Fruit fly (Drosophila melanogaster): ENCODE data around the gene CG32264.

CG32264 gene

DNA sequence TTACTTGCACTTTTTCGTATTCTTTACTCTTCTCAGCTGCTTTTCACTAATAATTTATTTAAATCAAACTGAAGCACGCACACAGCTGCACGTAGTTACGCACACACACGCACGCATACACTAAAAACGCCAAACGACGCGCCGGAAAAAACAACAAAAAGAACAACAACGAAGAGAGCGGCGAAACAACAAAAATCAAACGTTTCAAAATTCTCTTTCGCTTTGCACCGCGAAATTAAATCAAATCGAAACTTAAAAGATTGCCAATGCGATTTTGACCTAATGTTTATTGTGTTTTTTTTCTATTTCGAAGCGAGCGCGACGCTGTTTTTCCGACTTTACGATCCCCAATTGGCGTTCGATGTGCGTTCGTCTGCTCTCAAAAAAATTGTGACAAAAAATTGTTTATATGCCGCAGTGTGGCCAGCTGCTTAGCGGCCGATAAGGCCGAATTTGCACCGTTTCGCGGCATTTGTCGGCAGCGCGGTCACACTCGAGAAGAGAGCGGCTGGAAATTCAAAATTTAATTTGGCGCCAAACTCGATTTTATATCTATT is 18.6 kb downstream of the CG32264 start:
- TF ChIP-seq CG13204 (GFP tag; optimal IDR thresholded peaks at IDR 0.05) (peak; percentile 42), CG8301 (tag; optimal IDR thresholded peaks at IDR 0.05) (peak; percentile 37), fd96Ca (GFP tag; IDR thresholded peaks at IDR 0.05) (no peak), Pif1A (GFP tag; optimal IDR thresholded peaks at IDR 0.05) (peak; percentile 6), CG4496 (GFP tag; IDR thresholded peaks at IDR 0.05) (no peak; the same call in 2 of the 3 replicates), EcR (GFP tag; optimal IDR thresholded peaks at IDR 0.05) (peak; percentile 36), Ets98B (GFP tag; IDR thresholded peaks at IDR 0.05) (peak; percentile 42; the same call in 1 of the 2 replicates), Pif1B (GFP tag; optimal IDR thresholded peaks at IDR 0.05) (peak; percentile 19), CG9948 (tag; optimal IDR thresholded peaks at IDR 0.05) (no peak), CG14655 (GFP tag; optimal IDR thresholded peaks at IDR 0.05) (peak; percentile 31), CG17806 (tag; optimal IDR thresholded peaks at IDR 0.05) (no peak), CG10348 (GFP tag; IDR thresholded peaks at IDR 0.05) (no peak), gl (tag; optimal IDR thresholded peaks at IDR 0.05) (peak; percentile 34), CG12605 (GFP tag; IDR thresholded peaks at IDR 0.05) (peak; percentile 54), CG32121 (GFP tag; IDR thresholded peaks at IDR 0.05) (no peak), CG34367 (tag; optimal IDR thresholded peaks at IDR 0.05) (peak; percentile 22), D1 (tag; optimal IDR thresholded peaks at IDR 0.05) (no peak), CG8159 (tag; optimal IDR thresholded peaks at IDR 0.05) (peak; percentile 38), Snoo (tag; optimal IDR thresholded peaks at IDR 0.05) (peak; percentile 33), CG15710 (tag; optimal IDR thresholded peaks at IDR 0.05) (peak; percentile 13), rn (GFP tag; IDR thresholded peaks at IDR 0.05) (no peak)

DNA sequence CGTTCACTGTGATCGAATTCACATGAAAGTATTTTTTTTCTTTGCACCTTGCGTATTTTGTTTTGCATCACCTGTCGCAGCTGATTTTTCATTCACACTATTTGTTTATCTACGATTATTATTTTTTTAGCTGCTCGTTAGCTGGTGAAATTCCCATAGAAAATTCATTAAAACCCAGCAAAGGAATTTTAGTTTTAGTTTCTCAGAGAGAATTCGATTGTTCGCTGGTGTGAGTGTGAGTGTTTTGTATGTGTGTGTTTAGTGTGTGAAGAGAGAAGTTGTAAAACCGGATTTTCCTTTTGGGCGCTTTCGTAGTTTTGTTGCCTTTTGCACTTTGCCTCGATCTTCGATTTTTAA is 19.2 kb downstream of the CG32264 start:
- no peak for TF ChIP-seq fd96Ca (GFP tag; IDR thresholded peaks at IDR 0.05)
- TF ChIP-seq CG12605 (GFP tag; IDR thresholded peaks at IDR 0.05): no peak
- no peak for TF ChIP-seq CG8159 (tag; optimal IDR thresholded peaks at IDR 0.05)
- peak; percentile 24; the same call in 1 of the 2 replicates for TF ChIP-seq Ets98B (GFP tag; IDR thresholded peaks at IDR 0.05)

dm6 chr3L:3786344-3787076 is 19.7 kb downstream of the CG32264 start:
- TF ChIP-seq CG17806 (tag; optimal IDR thresholded peaks at IDR 0.05) (peak; percentile 14), CG15710 (tag; optimal IDR thresholded peaks at IDR 0.05) (peak; percentile 11), CG8159 (tag; optimal IDR thresholded peaks at IDR 0.05) (no peak), CG32121 (GFP tag; IDR thresholded peaks at IDR 0.05) (peak; percentile 21; the same call in 1 of the 2 replicates)

DNA sequence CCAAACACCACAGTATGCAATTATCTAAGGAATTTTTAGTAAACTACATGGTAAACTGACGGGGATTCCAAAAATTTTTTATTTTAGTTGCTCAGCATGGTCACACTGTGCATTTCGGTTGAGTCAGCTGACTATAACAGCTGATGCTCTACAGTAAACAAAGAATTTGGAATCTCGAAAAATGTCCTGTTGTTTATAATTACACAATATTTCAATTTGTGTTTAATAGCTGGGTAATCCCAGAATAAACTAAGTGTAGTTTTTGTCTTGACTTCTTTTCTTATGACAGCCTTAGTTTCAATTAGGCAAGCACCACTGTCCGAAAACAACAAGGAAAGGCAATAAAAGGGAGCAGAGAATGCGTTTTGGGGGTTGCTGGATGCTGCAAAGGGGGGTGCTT is 20.6 kb downstream of the CG32264 start:
- TF ChIP-seq EcR (GFP tag; optimal IDR thresholded peaks at IDR 0.05): no peak
- TF ChIP-seq CG4496 (GFP tag; IDR thresholded peaks at IDR 0.05): no peak
- TF ChIP-seq Pif1A (GFP tag; optimal IDR thresholded peaks at IDR 0.05): no peak
- peak; percentile 24 for TF ChIP-seq CG14655 (GFP tag; optimal IDR thresholded peaks at IDR 0.05)
- no peak for TF ChIP-seq D1 (tag; optimal IDR thresholded peaks at IDR 0.05)
- TF ChIP-seq fd96Ca (GFP tag; IDR thresholded peaks at IDR 0.05): no peak
- TF ChIP-seq Ets98B (GFP tag; IDR thresholded peaks at IDR 0.05): peak; percentile 30; the same call in 1 of the 2 replicates
- no peak for TF ChIP-seq CG8159 (tag; optimal IDR thresholded peaks at IDR 0.05)
- TF ChIP-seq CG9948 (tag; optimal IDR thresholded peaks at IDR 0.05): peak; percentile 7
- TF ChIP-seq rn (GFP tag; IDR thresholded peaks at IDR 0.05): no peak

- TF ChIP-seq D1 (tag; optimal IDR thresholded peaks at IDR 0.05) (peak; percentile 74), EcR (GFP tag; optimal IDR thresholded peaks at IDR 0.05) (peak; percentile 70), CG32121 (GFP tag; IDR thresholded peaks at IDR 0.05) (peak; percentile 99), CG34367 (tag; optimal IDR thresholded peaks at IDR 0.05) (peak; percentile 98), Pif1B (GFP tag; optimal IDR thresholded peaks at IDR 0.05) (peak; percentile 99), gl (tag; optimal IDR thresholded peaks at IDR 0.05) (peak; percentile 92), CG13204 (GFP tag; optimal IDR thresholded peaks at IDR 0.05) (peak; percentile 94), CG9948 (tag; optimal IDR thresholded peaks at IDR 0.05) (peak; percentile 96), fd96Ca (GFP tag; IDR thresholded peaks at IDR 0.05) (peak; percentile 99), Ets98B (GFP tag; IDR thresholded peaks at IDR 0.05) (peak; percentile 99), CG17806 (tag; optimal IDR thresholded peaks at IDR 0.05) (peak; percentile 95), CG15710 (tag; optimal IDR thresholded peaks at IDR 0.05) (peak; percentile 97), CG8301 (tag; optimal IDR thresholded peaks at IDR 0.05) (peak; percentile 94), CG12605 (GFP tag; IDR thresholded peaks at IDR 0.05) (peak; percentile 97), Snoo (tag; optimal IDR thresholded peaks at IDR 0.05) (peak; percentile 97), CG14655 (GFP tag; optimal IDR thresholded peaks at IDR 0.05) (peak; percentile 93), rn (GFP tag; IDR thresholded peaks at IDR 0.05) (peak; percentile 98), CG4496 (GFP tag; IDR thresholded peaks at IDR 0.05) (peak; percentile 99), CG8159 (tag; optimal IDR thresholded peaks at IDR 0.05) (peak; percentile 95), Pif1A (GFP tag; optimal IDR thresholded peaks at IDR 0.05) (peak; percentile 99), CG10348 (GFP tag; IDR thresholded peaks at IDR 0.05) (peak; percentile 98)
These were observed 21.1 kb downstream of the CG32264 start for dm6 chr3L:3785002-3785661.

- TF ChIP-seq rn (GFP tag; IDR thresholded peaks at IDR 0.05) (0 out of 2 replicates have a peak, but pooled peaks have one; percentile 7), CG4496 (GFP tag; IDR thresholded peaks at IDR 0.05) (peak; percentile 63), EcR (GFP tag; optimal IDR thresholded peaks at IDR 0.05) (peak; percentile 95), CG14655 (GFP tag; optimal IDR thresholded peaks at IDR 0.05) (no peak), CG15710 (tag; optimal IDR thresholded peaks at IDR 0.05) (no peak), CG8159 (tag; optimal IDR thresholded peaks at IDR 0.05) (no peak), fd96Ca (GFP tag; IDR thresholded peaks at IDR 0.05) (peak; percentile 63; the same call in 2 of the 3 replicates), Ets98B (GFP tag; IDR thresholded peaks at IDR 0.05) (peak; percentile 49), Pif1A (GFP tag; optimal IDR thresholded peaks at IDR 0.05) (no peak), CG13204 (GFP tag; optimal IDR thresholded peaks at IDR 0.05) (peak; percentile 32), D1 (tag; optimal IDR thresholded peaks at IDR 0.05) (no peak), CG32121 (GFP tag; IDR thresholded peaks at IDR 0.05) (0 out of 2 replicates have a peak, but pooled peaks have one; percentile 13)
These were observed 22.3 kb downstream of the CG32264 start for dm6 chr3L:3784001-3784400.
